Fruit fly (Drosophila melanogaster) whole organism, adult: ENCODE results near the gene CG9391.

Experiments used
- CG11617 ChIP-seq: fragments of 200-800 bp; sonication (Bioruptor generic); optimal IDR thresholded peaks from 2 replicates; lab custom pipeline; 2017; ENCODE audit warnings: mild to moderate bottlenecking, missing biosample characterization, missing genetic modification reagents, missing genetic modification characterization
- CG12768 ChIP-seq: fragments of 200-800 bp; sonication (Bioruptor generic); optimal IDR thresholded peaks from 2 replicates; lab custom pipeline; 2017; ENCODE audit warnings: missing biosample characterization, missing genetic modification characterization, mild to moderate bottlenecking, moderate library complexity, missing genetic modification reagents
- CG14711 ChIP-seq: fragments of 200-800 bp; sonication (Bioruptor generic); optimal IDR thresholded peaks from 2 replicates; lab custom pipeline; 2018; ENCODE audit warnings: missing biosample characterization, mild to moderate bottlenecking, missing genetic modification characterization, moderate library complexity
- CG1620 ChIP-seq: fragments of 200-800 bp; sonication (Bioruptor generic); optimal IDR thresholded peaks from 2 replicates; lab custom pipeline; 2016; ENCODE audit warnings: missing biosample characterization, missing genetic modification characterization
- CG33017 ChIP-seq: fragments of 200-800 bp; sonication (Bioruptor generic); optimal IDR thresholded peaks from 2 replicates; lab custom pipeline; 2018; ENCODE audit warnings: missing biosample characterization, mild to moderate bottlenecking, missing genetic modification characterization, moderate library complexity
- CG5204 ChIP-seq: fragments of 200-800 bp; sonication (Bioruptor generic); optimal IDR thresholded peaks from 2 replicates; lab custom pipeline; 2016; ENCODE audit warnings: missing biosample characterization, missing genetic modification characterization
- CG7045 ChIP-seq: fragments of 200-800 bp; sonication (Bioruptor generic); optimal IDR thresholded peaks from 2 replicates; lab custom pipeline; 2017; ENCODE audit warnings: missing biosample characterization, mild to moderate bottlenecking, missing genetic modification characterization
- CG7101 ChIP-seq: fragments of 200-800 bp; sonication (Bioruptor generic); optimal IDR thresholded peaks from 2 replicates; lab custom pipeline; 2018; ENCODE audit warnings: missing biosample characterization, mild to moderate bottlenecking, missing genetic modification characterization, moderate library complexity
- Clk ChIP-seq: fragments of 200-800 bp; sonication (Bioruptor generic); optimal IDR thresholded peaks from 2 replicates; lab custom pipeline; 2017; ENCODE audit warnings: missing biosample characterization, missing genetic modification characterization
- Crg-1 ChIP-seq: fragments of 200-800 bp; sonication (Bioruptor generic); optimal IDR thresholded peaks from 2 replicates; lab custom pipeline; 2016; ENCODE audit warnings: missing biosample characterization, missing genetic modification characterization
- Hr96 ChIP-seq: fragments of 200-800 bp; sonication (Bioruptor generic); optimal IDR thresholded peaks from 2 replicates; lab custom pipeline; 2016; ENCODE audit warnings: missing biosample characterization, missing genetic modification characterization
- Mnt ChIP-seq: fragments of 200-800 bp; sonication (Bioruptor generic); optimal IDR thresholded peaks from 2 replicates; lab custom pipeline; 2016; ENCODE audit warnings: missing biosample characterization, mild to moderate bottlenecking, missing genetic modification characterization
- bab1 ChIP-seq: fragments of 200-800 bp; sonication (Bioruptor generic); optimal IDR thresholded peaks from 3 replicates; lab custom pipeline; 2019; ENCODE audit warnings: missing biosample characterization, mild to moderate bottlenecking, missing genetic modification characterization, moderate library complexity
- cic ChIP-seq: fragments of 200-800 bp; sonication (Bioruptor generic); optimal IDR thresholded peaks from 2 replicates; lab custom pipeline; 2017; ENCODE audit warnings: missing biosample characterization, mild to moderate bottlenecking, missing genetic modification characterization, moderate library complexity
- cnc ChIP-seq, 2 experiments: fragments of >200 bp; optimal IDR thresholded peaks; 2 replicates each; lab custom pipeline; 2017
- kay ChIP-seq: fragments of 200-800 bp; sonication (Bioruptor generic); peaks from one replicate; lab custom pipeline; 2016; ENCODE audit warnings: missing biosample characterization, missing genetic modification characterization, borderline replicate concordance
- ovo ChIP-seq: fragments of 200-800 bp; sonication (Bioruptor generic); optimal IDR thresholded peaks from 2 replicates; lab custom pipeline; 2016; ENCODE audit warnings: missing biosample characterization, missing genetic modification characterization
- pad ChIP-seq: fragments of 200-800 bp; sonication (Bioruptor generic); optimal IDR thresholded peaks from 3 replicates; lab custom pipeline; 2017; ENCODE audit warnings: missing biosample characterization, missing genetic modification characterization, mild to moderate bottlenecking, moderate library complexity, missing genetic modification reagents
- tj ChIP-seq: fragments of 200-800 bp; sonication (Bioruptor generic); optimal IDR thresholded peaks from 3 replicates; lab custom pipeline; 2017; ENCODE audit warnings: missing biosample characterization, mild to moderate bottlenecking, missing genetic modification characterization, moderate library complexity
- toe ChIP-seq: fragments of 200-800 bp; sonication (Bioruptor generic); optimal IDR thresholded peaks from 2 replicates; lab custom pipeline; 2016; ENCODE audit warnings: missing biosample characterization, missing genetic modification characterization

CG9391 gene

dm6 chr3L:21225642-21226041, 42.5 kb downstream of the CG9391 start:
- no peak for TF ChIP-seq bab1

dm6 chr3L:21224701-21225223, 43.4 kb downstream of the CG9391 start:
- TF ChIP-seq cic (GFP tag; lab: Kevin White, UChicago): peak; percentile 58
- TF ChIP-seq cnc (optimal IDR thresholded peaks at IDR 0.05; lab: Kevin White, UChicago): no peak

DNA sequence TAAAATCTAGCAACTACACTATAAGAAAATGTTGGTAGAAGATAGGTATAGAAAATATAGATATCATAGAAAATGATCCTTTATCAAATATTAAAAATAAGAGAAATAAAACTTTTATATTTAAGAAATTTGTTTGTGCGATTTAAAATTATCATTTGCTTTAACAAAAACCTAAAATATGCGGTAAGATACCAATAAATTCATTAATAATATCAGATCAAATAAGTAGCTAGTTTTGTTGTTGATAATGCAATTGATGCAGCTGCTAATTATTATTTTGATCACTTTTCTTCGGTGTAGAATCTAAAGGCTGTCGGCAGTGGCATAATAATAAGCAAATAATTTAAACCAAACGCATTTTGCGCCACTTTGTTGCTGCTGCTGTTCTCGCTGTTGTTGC, 43.9 kb downstream of the CG9391 start:
- TF ChIP-seq kay (GFP tag; lab: Kevin White, UChicago) (no peak), CG5204 (no peak), CG11617 (GFP tag; lab: Kevin White, UChicago) (peak; percentile 13), CG33017 (peak; percentile 7), tj (GFP tag; lab: Kevin White, UChicago) (peak; percentile 5), Mnt (GFP tag; lab: Kevin White, UChicago) (no peak), Clk (GFP tag; lab: Kevin White, UChicago) (no peak), cic (GFP tag; lab: Kevin White, UChicago) (no peak), bab1 (no peak), CG12768 (GFP tag; lab: Kevin White, UChicago) (no peak), ovo (no peak), toe (GFP tag; lab: Kevin White, UChicago) (no peak), CG1620 (GFP tag; lab: Kevin White, UChicago) (no peak), CG14711 (tag; lab: Kevin White, UChicago) (no peak), CG7101 (no peak), pad (GFP tag; lab: Kevin White, UChicago) (no peak), CG7045 (GFP tag; lab: Kevin White, UChicago) (peak; percentile 4), cnc (optimal IDR thresholded peaks at IDR 0.05; lab: Kevin White, UChicago) (no peak), Crg-1 (no peak), Hr96 (no peak)

- no peak for TF ChIP-seq CG11617 (GFP tag; lab: Kevin White, UChicago)
- no peak for TF ChIP-seq cic (GFP tag; lab: Kevin White, UChicago)
Measured at dm6 chr3L:21223268-21223667, 44.9 kb downstream of the CG9391 start.

- TF ChIP-seq toe (GFP tag; lab: Kevin White, UChicago) (no peak), Crg-1 (no peak), pad (GFP tag; lab: Kevin White, UChicago) (no peak), bab1 (no peak)
Measured at dm6 chr3L:21220100-21220499, 48.0 kb downstream of the CG9391 start, which contains the start of gene CG43219. CG43219 (plus strand) TSS chr3L:21220400.

DNA sequence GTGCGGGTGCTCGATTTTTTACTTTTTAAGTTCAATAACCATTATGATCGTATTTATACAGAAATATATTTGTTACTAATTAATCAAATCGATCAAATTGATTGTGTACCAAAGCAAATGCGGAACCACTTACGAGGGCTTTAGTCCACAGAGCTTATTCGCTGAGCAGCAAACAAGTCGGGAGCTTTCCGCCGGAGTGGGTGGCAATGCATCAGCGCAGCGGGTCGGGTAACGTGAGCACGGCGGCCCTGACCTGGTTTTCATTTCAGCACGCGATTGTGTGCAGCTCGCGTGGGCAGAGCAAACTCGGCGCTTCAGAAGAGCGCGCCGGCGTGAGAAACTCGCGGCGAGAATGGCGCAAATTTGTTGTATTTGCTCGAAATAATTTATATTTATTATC, 49.0 kb downstream of the CG9391 start:
- TF ChIP-seq CG1620 (GFP tag; lab: Kevin White, UChicago): no peak
- no peak for TF ChIP-seq CG11617 (GFP tag; lab: Kevin White, UChicago)
- no peak for TF ChIP-seq CG7101
- peak; percentile 0 for TF ChIP-seq cic (GFP tag; lab: Kevin White, UChicago)
- no peak for TF ChIP-seq CG5204
- no peak for TF ChIP-seq tj (GFP tag; lab: Kevin White, UChicago)

DNA sequence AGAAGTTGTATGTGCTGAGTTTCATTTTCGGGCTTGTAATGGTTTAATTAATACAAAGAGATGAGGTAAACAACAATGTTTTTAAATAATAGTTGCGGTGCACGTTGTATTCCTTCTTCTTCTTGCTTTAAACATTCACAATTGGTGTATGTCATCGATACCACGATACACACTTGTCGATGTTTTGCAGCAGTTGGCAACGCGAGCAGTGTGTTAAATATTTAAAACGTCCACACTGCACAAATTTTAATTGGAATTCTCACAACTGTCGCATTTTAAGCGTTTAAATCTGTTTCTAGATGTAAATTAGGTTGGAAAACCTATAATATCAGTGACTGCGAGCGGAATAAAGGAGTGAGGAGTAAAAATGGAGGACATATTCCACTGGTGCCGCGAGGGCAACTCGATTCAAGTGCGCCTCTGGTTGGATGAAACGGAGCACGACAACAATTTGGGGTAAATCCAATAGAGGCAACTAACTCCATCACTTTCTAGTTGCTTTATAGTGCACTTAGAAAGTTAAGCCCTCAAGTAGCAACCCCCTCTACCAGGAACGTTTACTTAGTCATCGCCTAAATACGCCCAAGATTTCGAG, 51.3 kb downstream of the CG9391 start, which contains the start of the genes Trmt112 and Ilk:
Trmt112 (minus strand) TSS at position 143 of the 595 bp plus-strand sequence.
Ilk (plus strand) TSS at position 205 of the 595 bp plus-strand sequence.
- TF ChIP-seq tj (GFP tag; lab: Kevin White, UChicago): peak; percentile 1
- no peak for TF ChIP-seq cic (GFP tag; lab: Kevin White, UChicago)
- TF ChIP-seq Mnt (GFP tag; lab: Kevin White, UChicago): peak; percentile 88
- peak; percentile 5 for TF ChIP-seq CG1620 (GFP tag; lab: Kevin White, UChicago)
- TF ChIP-seq bab1: peak; percentile 39
